Fruit fly (Drosophila melanogaster) whole organism, embryonic: Measurements from ENCODE around the gene fig.

Experiments used
- CG10267 ChIP-seq: fragments of 200-800 bp; sonication (Bioruptor generic); optimal IDR thresholded peaks from 2 replicates; lab custom pipeline; 2018; ENCODE audit warnings: missing biosample characterization, mild to moderate bottlenecking, missing genetic modification characterization, moderate library complexity
- CG13775 ChIP-seq: fragments of 200-800 bp; sonication (Bioruptor generic); optimal IDR thresholded peaks from 3 replicates; lab custom pipeline; 2017; ENCODE audit warnings: missing biosample characterization, mild to moderate bottlenecking, missing genetic modification characterization
- CG18619 ChIP-seq: fragments of 200-800 bp; sonication (Bioruptor generic); optimal IDR thresholded peaks from 3 replicates; lab custom pipeline; 2017; ENCODE audit warnings: missing biosample characterization, mild to moderate bottlenecking, missing genetic modification characterization
- CG2129 ChIP-seq: fragments of 200-800 bp; sonication (Bioruptor generic); IDR thresholded peaks from 2 replicates; pipeline ENCODE4 v1.3.6; 2022; ENCODE audit warnings: missing biosample characterization, missing genetic modification characterization; ENCODE audit not compliant: partially characterized antibody
- CG2678 ChIP-seq: fragments of 200-800 bp; sonication (Bioruptor generic); optimal IDR thresholded peaks from 3 replicates; lab custom pipeline; 2019; ENCODE audit warnings: missing biosample characterization, mild to moderate bottlenecking, missing genetic modification characterization, moderate library complexity
- CG32532 ChIP-seq: fragments of 200-800 bp; sonication (Bioruptor generic); IDR thresholded peaks from 2 replicates; pipeline ENCODE4 v1.3.6; 2022; ENCODE audit warnings: missing biosample characterization, missing genetic modification characterization
- CG43689 ChIP-seq: fragments of 200-800 bp; sonication (Bioruptor generic); IDR thresholded peaks from 2 replicates; pipeline ENCODE4 v1.3.6; 2022; ENCODE audit warnings: missing biosample characterization, missing genetic modification characterization
- CG5245 ChIP-seq: fragments of 200-800 bp; sonication (Bioruptor generic); optimal IDR thresholded peaks from 3 replicates; lab custom pipeline; 2016; ENCODE audit warnings: missing biosample characterization, missing genetic modification characterization
- CG6272 ChIP-seq: fragments of 200-800 bp; sonication (Bioruptor generic); IDR thresholded peaks from 2 replicates; pipeline ENCODE4 v1.3.6; 2022; ENCODE audit warnings: missing biosample characterization, missing genetic modification characterization
- CG7271 ChIP-seq: fragments of 200-800 bp; sonication (Bioruptor generic); optimal IDR thresholded peaks from 2 replicates; lab custom pipeline; 2018; ENCODE audit warnings: missing biosample characterization, mild to moderate bottlenecking, missing genetic modification characterization, moderate library complexity
- CG8089 ChIP-seq: fragments of 200-800 bp; sonication (Bioruptor generic); optimal IDR thresholded peaks from 3 replicates; lab custom pipeline; 2016; ENCODE audit warnings: missing biosample characterization, missing genetic modification characterization
- CG8388 ChIP-seq: fragments of 200-800 bp; sonication (Bioruptor generic); optimal IDR thresholded peaks from 2 replicates; lab custom pipeline; 2019; ENCODE audit warnings: missing biosample characterization, mild to moderate bottlenecking, missing genetic modification characterization, moderate library complexity
- CG9727 ChIP-seq: fragments of 200-800 bp; sonication (Bioruptor generic); optimal IDR thresholded peaks from 3 replicates; lab custom pipeline; 2017; ENCODE audit warnings: missing biosample characterization, mild to moderate bottlenecking, missing genetic modification characterization
- CG9817 ChIP-seq: fragments of 200-800 bp; sonication (Bioruptor generic); optimal IDR thresholded peaks from 2 replicates; lab custom pipeline; 2018; ENCODE audit warnings: missing biosample characterization, mild to moderate bottlenecking, missing genetic modification characterization, moderate library complexity
- CG9876 ChIP-seq: fragments of 200-800 bp; sonication (Bioruptor generic); optimal IDR thresholded peaks from 2 replicates; lab custom pipeline; 2016; ENCODE audit warnings: missing biosample characterization, missing genetic modification characterization
- Doc3 ChIP-seq: fragments of 200-800 bp; sonication (Bioruptor generic); IDR thresholded peaks from 3 replicates; pipeline ENCODE4 v1.3.6; 2022; ENCODE audit warnings: missing biosample characterization, missing genetic modification characterization; ENCODE audit not compliant: partially characterized antibody
- ERR ChIP-seq: fragments of 200-800 bp; sonication (Bioruptor generic); optimal IDR thresholded peaks from 2 replicates; lab custom pipeline; 2016; ENCODE audit warnings: missing biosample characterization, missing genetic modification characterization
- GATAe ChIP-seq: fragments of 200-800 bp; sonication (Bioruptor generic); conservative IDR thresholded peaks from 2 replicates; pipeline ENCODE4 v1.3.6; 2022; ENCODE audit warnings: missing biosample characterization, missing genetic modification characterization
- HLHmδ ChIP-seq: fragments of 200-800 bp; sonication (Bioruptor generic); optimal IDR thresholded peaks from 2 replicates; lab custom pipeline; 2018; ENCODE audit warnings: missing biosample characterization, mild to moderate bottlenecking, missing genetic modification characterization, moderate library complexity
- Lim3 ChIP-seq: fragments of 200-800 bp; sonication (Bioruptor generic); IDR thresholded peaks from 2 replicates; pipeline ENCODE4 v1.3.6; 2022; ENCODE audit warnings: missing biosample characterization, missing genetic modification characterization
- MTF-1 ChIP-seq: fragments of 200-800 bp; sonication (Bioruptor generic); optimal IDR thresholded peaks from 2 replicates; lab custom pipeline; 2018; ENCODE audit warnings: missing biosample characterization, mild to moderate bottlenecking, missing genetic modification characterization, borderline replicate concordance
- Nf-YA ChIP-seq: fragments of 200-800 bp; sonication (Bioruptor generic); IDR thresholded peaks from 2 replicates; pipeline ENCODE4 v1.3.6; 2022; ENCODE audit warnings: missing biosample characterization, missing genetic modification characterization
- Sin3A ChIP-seq: fragments of >200 bp; optimal IDR thresholded peaks from 2 replicates; lab custom pipeline; 2018
- TFAM ChIP-seq: fragments of 200-800 bp; sonication (Bioruptor generic); optimal IDR thresholded peaks from 2 replicates; lab custom pipeline; 2017; ENCODE audit warnings: missing biosample characterization, missing genetic modification characterization, inconsistent platforms
- YL-1 ChIP-seq: fragments of 200-800 bp; sonication (Bioruptor generic); optimal IDR thresholded peaks from 3 replicates; lab custom pipeline; 2017; ENCODE audit warnings: missing biosample characterization, mild to moderate bottlenecking, missing genetic modification characterization
- amos ChIP-seq: fragments of 200-800 bp; sonication (Bioruptor generic); IDR thresholded peaks from 2 replicates; pipeline ENCODE4 v1.3.6; 2022; ENCODE audit warnings: missing biosample characterization, missing genetic modification characterization; ENCODE audit not compliant: partially characterized antibody
- ase ChIP-seq: fragments of 200-800 bp; sonication (Bioruptor generic); IDR thresholded peaks from 3 replicates; pipeline ENCODE4 v1.3.6; 2022; ENCODE audit warnings: missing biosample characterization, missing genetic modification characterization
- az2 ChIP-seq: fragments of 200-800 bp; sonication (Bioruptor generic); optimal IDR thresholded peaks from 3 replicates; lab custom pipeline; 2016; ENCODE audit warnings: missing biosample characterization, missing genetic modification characterization
- bbx ChIP-seq: fragments of 200-800 bp; sonication (Bioruptor generic); IDR thresholded peaks from 2 replicates; pipeline ENCODE4 v1.3.6; 2022; ENCODE audit warnings: missing biosample characterization, missing genetic modification characterization; ENCODE audit not compliant: partially characterized antibody
- br ChIP-seq: fragments of >200 bp; optimal IDR thresholded peaks from 2 replicates; lab custom pipeline; 2017
- chm ChIP-seq: fragments of 200-800 bp; sonication (Bioruptor generic); IDR thresholded peaks from 2 replicates; pipeline ENCODE4 v1.3.6; 2022; ENCODE audit warnings: missing biosample characterization, missing genetic modification characterization
- crol ChIP-seq: fragments of 200-800 bp; sonication (Bioruptor generic); IDR thresholded peaks from 2 replicates; pipeline ENCODE4 v1.3.6; 2022; ENCODE audit warnings: missing biosample characterization, missing genetic modification characterization
- dimm ChIP-seq: fragments of 200-800 bp; sonication (Bioruptor generic); IDR thresholded peaks from 2 replicates; pipeline ENCODE4 v1.3.6; 2022; ENCODE audit warnings: missing biosample characterization, missing genetic modification characterization
- disco-r ChIP-seq: fragments of 200-800 bp; sonication (Bioruptor generic); optimal IDR thresholded peaks from 2 replicates; lab custom pipeline; 2016; ENCODE audit warnings: missing biosample characterization, missing genetic modification characterization
- dm ChIP-seq: fragments of 200-800 bp; sonication (Bioruptor generic); optimal IDR thresholded peaks from 3 replicates; lab custom pipeline; 2016; ENCODE audit warnings: missing biosample characterization, missing genetic modification characterization
- ems ChIP-seq: fragments of 200-800 bp; sonication (Bioruptor generic); optimal IDR thresholded peaks from 3 replicates; lab custom pipeline; 2016; ENCODE audit warnings: missing biosample characterization, missing genetic modification characterization
- esg ChIP-seq: fragments of 200-800 bp; sonication (Bioruptor generic); conservative IDR thresholded peaks from 2 replicates; pipeline ENCODE4 v1.3.6; 2022; ENCODE audit warnings: missing biosample characterization, missing genetic modification characterization
- grau ChIP-seq: fragments of 200-800 bp; optimal IDR thresholded peaks from 3 replicates; lab custom pipeline; 2019; ENCODE audit warnings: missing biosample characterization, mild to moderate bottlenecking, missing genetic modification characterization, moderate library complexity
- insv ChIP-seq, 2 experiments: fragments of 200-800 bp; sonication (Bioruptor generic); optimal IDR thresholded peaks; 3 replicates each; lab custom pipeline; 2016 to 2018; ENCODE audit warnings: missing biosample characterization in 2 of 2, missing genetic modification characterization in 2 of 2
- inv ChIP-seq: fragments of 200-800 bp; sonication (Bioruptor generic); IDR thresholded peaks from 2 replicates; pipeline ENCODE4 v1.3.6; 2022; ENCODE audit warnings: missing biosample characterization, missing genetic modification characterization; ENCODE audit not compliant: partially characterized antibody
- lbe ChIP-seq: fragments of 200-800 bp; sonication (Bioruptor generic); optimal IDR thresholded peaks from 2 replicates; lab custom pipeline; 2016; ENCODE audit warnings: missing biosample characterization, mild to moderate bottlenecking, missing genetic modification characterization
- luna ChIP-seq: fragments of 200-800 bp; sonication (Bioruptor generic); optimal IDR thresholded peaks from 2 replicates; lab custom pipeline; 2016; ENCODE audit warnings: missing biosample characterization, missing genetic modification characterization
- maf-S ChIP-seq: fragments of 200-800 bp; sonication (Bioruptor generic); optimal IDR thresholded peaks from 2 replicates; lab custom pipeline; 2016; ENCODE audit warnings: missing biosample characterization, missing genetic modification characterization
- mam ChIP-seq: fragments of 200-800 bp; sonication (Bioruptor generic); optimal IDR thresholded peaks from 3 replicates; lab custom pipeline; 2016; ENCODE audit warnings: missing biosample characterization, missing genetic modification characterization
- sisA ChIP-seq: fragments of 200-800 bp; sonication (Bioruptor generic); IDR thresholded peaks from 2 replicates; pipeline ENCODE4 v1.3.6; 2022; ENCODE audit warnings: missing biosample characterization, missing genetic modification characterization
- sna ChIP-seq: fragments of 200-800 bp; sonication (Bioruptor generic); IDR thresholded peaks from 2 replicates; pipeline ENCODE4 v1.3.6; 2022; ENCODE audit warnings: missing biosample characterization, missing genetic modification characterization; ENCODE audit not compliant: partially characterized antibody
- sr ChIP-seq: fragments of 200-800 bp; sonication (Bioruptor generic); IDR thresholded peaks from 3 replicates; pipeline ENCODE4 v1.3.6; 2022; ENCODE audit warnings: missing biosample characterization, missing genetic modification characterization
- tap ChIP-seq: fragments of 200-800 bp; optimal IDR thresholded peaks from 3 replicates; lab custom pipeline; 2019; ENCODE audit warnings: missing biosample characterization, mild to moderate bottlenecking, missing genetic modification characterization, moderate library complexity
- tio ChIP-seq: fragments of 200-800 bp; sonication (Bioruptor generic); optimal IDR thresholded peaks from 2 replicates; lab custom pipeline; 2017; ENCODE audit warnings: missing biosample characterization, missing genetic modification characterization, inconsistent platforms
- tna ChIP-seq: fragments of 200-800 bp; sonication (Bioruptor generic); IDR thresholded peaks from 2 replicates; pipeline ENCODE4 v1.3.6; 2022; ENCODE audit warnings: missing biosample characterization, missing genetic modification characterization; ENCODE audit not compliant: partially characterized antibody
- unc-4 ChIP-seq: fragments of 200-800 bp; sonication (Bioruptor generic); IDR thresholded peaks from 2 replicates; pipeline ENCODE4 v1.3.6; 2022; ENCODE audit warnings: missing biosample characterization, missing genetic modification characterization; ENCODE audit not compliant: partially characterized antibody

fig gene

dm6 chr3R:29806682-29807393 is 26.6 kb upstream of the fig start, which contains the start of the genes ca and ncd (continued):
- no peak for TF ChIP-seq ERR (GFP tag; lab: Kevin White, UChicago)
- peak; percentile 96 for TF ChIP-seq Sin3A (lab: Kevin White, UChicago)
- no peak for TF ChIP-seq CG10267 (tag; lab: Kevin White, UChicago)
- no peak for TF ChIP-seq CG9817 (tag; lab: Kevin White, UChicago)
- TF ChIP-seq dm (GFP tag; lab: Kevin White, UChicago): peak; percentile 34
- no peak for TF ChIP-seq CG8089
- no peak for TF ChIP-seq CG9727 (GFP tag; lab: Kevin White, UChicago)
- no peak for TF ChIP-seq dimm (GFP tag; lab: Robert Waterston, UW)
- TF ChIP-seq sr (GFP tag; lab: Robert Waterston, UW): no peak
- no peak for TF ChIP-seq HLHmδ
- TF ChIP-seq br (lab: Kevin White, UChicago): no peak
- peak; percentile 68 for TF ChIP-seq bbx (GFP tag; lab: Robert Waterston, UW)
- TF ChIP-seq CG5245 (GFP tag; lab: Kevin White, UChicago): no peak
- no peak for TF ChIP-seq ase (GFP tag; lab: Robert Waterston, UW)
- TF ChIP-seq CG9876 (GFP tag; lab: Kevin White, UChicago): no peak
- TF ChIP-seq crol (GFP tag; lab: Robert Waterston, UW): no peak
- no peak for TF ChIP-seq CG32532 (GFP tag; lab: Robert Waterston, UW)
- no peak for TF ChIP-seq CG7271
- no peak for TF ChIP-seq disco-r (GFP tag; lab: Kevin White, UChicago)
- no peak for TF ChIP-seq CG43689
- no peak for TF ChIP-seq maf-S (GFP tag; lab: Kevin White, UChicago)
- TF ChIP-seq YL-1: peak; percentile 92
- no peak for TF ChIP-seq CG8388 (GFP tag; lab: Kevin White, UChicago)
- no peak for TF ChIP-seq Nf-YA (GFP tag; lab: Robert Waterston, UW)
- no peak for TF ChIP-seq CG18619 (GFP tag; lab: Kevin White, UChicago)
- no peak for TF ChIP-seq sna (GFP tag; lab: Robert Waterston, UW)
- TF ChIP-seq ems (GFP tag; lab: Kevin White, UChicago): no peak
- no peak for TF ChIP-seq GATAe (GFP tag; lab: Robert Waterston, UW)
- TF ChIP-seq tio: no peak
- peak; percentile 14 for TF ChIP-seq mam
- peak; percentile 80 for TF ChIP-seq amos
- TF ChIP-seq esg (GFP tag; lab: Robert Waterston, UW): no peak
- TF ChIP-seq CG6272: no peak
- no peak for TF ChIP-seq CG2678 (tag; lab: Kevin White, UChicago)
- TF ChIP-seq TFAM (GFP tag; lab: Kevin White, UChicago): no peak
- TF ChIP-seq lbe (GFP tag; lab: Kevin White, UChicago): no peak
- 0 out of 3 replicates have a peak, but pooled peaks have one; percentile 42 for TF ChIP-seq Doc3 (GFP tag; lab: Robert Waterston, UW)
- peak; percentile 71 for TF ChIP-seq unc-4 (GFP tag; lab: Robert Waterston, UW)
- TF ChIP-seq luna (GFP tag; lab: Kevin White, UChicago): no peak
- TF ChIP-seq tna: peak; percentile 29; the same call in 1 of the 2 replicates
- TF ChIP-seq tap: no peak
- TF ChIP-seq chm (GFP tag; lab: Robert Waterston, UW): no peak
- peak; percentile 47; the same call in 1 of the 2 replicates for TF ChIP-seq CG2129
- no peak for TF ChIP-seq CG13775 (GFP tag; lab: Kevin White, UChicago)
- TF ChIP-seq inv (GFP tag; lab: Robert Waterston, UW): peak; percentile 70
- TF ChIP-seq az2 (GFP tag; lab: Kevin White, UChicago): no peak
- TF ChIP-seq MTF-1 (GFP tag; lab: Kevin White, UChicago): no peak
- TF ChIP-seq grau: no peak
- TF ChIP-seq insv (GFP tag; optimal IDR thresholded peaks at IDR 0.05; lab: Kevin White, UChicago): peak; percentile 46 to 95
- no peak for TF ChIP-seq sisA (GFP tag; lab: Robert Waterston, UW)
- no peak for TF ChIP-seq Lim3 (GFP tag; lab: Robert Waterston, UW)
